Worm (Caenorhabditis elegans) whole organism, L1 larva: ENCODE results near the gene T04B2.3.
A peak's percentile ranks its signal among the peaks of the same experiment; 100 is the strongest.

ENCODE experiments used
- C04F5.9 ChIP-seq: sonication (generic microtip); optimal IDR thresholded peaks from 2 replicates; lab custom pipeline; 2016; ENCODE audit warnings: missing genetic modification characterization, missing compliant biosample characterization
- aha-1 ChIP-seq: fragments of 150-350 bp; optimal IDR thresholded peaks from 2 replicates; lab custom pipeline; 2014; ENCODE audit warnings: missing biosample characterization, missing genetic modification characterization
- ama-1 ChIP-seq: fragments of 150-350 bp; optimal IDR thresholded peaks from 2 replicates; lab custom pipeline; 2014
- blmp-1 ChIP-seq: fragments of 150-350 bp; optimal IDR thresholded peaks from 2 replicates; lab custom pipeline; 2014; ENCODE audit warnings: missing biosample characterization, missing genetic modification characterization
- dsc-1 ChIP-seq: sonication (generic microtip); optimal IDR thresholded peaks from 2 replicates; lab custom pipeline; 2016; ENCODE audit warnings: mild to moderate bottlenecking, missing genetic modification characterization, missing compliant biosample characterization
- egl-27 ChIP-seq, 2 experiments: fragments of 150-350 bp in 1 of 2; sonication (generic microtip); optimal IDR thresholded peaks; 3 replicates each; lab custom pipeline; 2017 to 2018; ENCODE audit warnings: missing biosample characterization in 2 of 2, missing genetic modification characterization in 2 of 2, missing genetic modification reagents in 2 of 2
- lin-15B ChIP-seq: fragments of 150-350 bp; sonication (generic microtip); optimal IDR thresholded peaks from 3 replicates; lab custom pipeline; 2014; ENCODE audit warnings: missing biosample characterization, missing genetic modification characterization
- lin-35 ChIP-seq, 2 experiments: fragments of 150-350 bp; optimal IDR thresholded peaks; 2 replicates each; lab custom pipeline; 2014; ENCODE audit warnings: missing biosample characterization in 2 of 2, missing genetic modification characterization in 2 of 2, missing genetic modification reagents in 2 of 2
- nhr-11 ChIP-seq: fragments of 150-350 bp; optimal IDR thresholded peaks from 2 replicates; lab custom pipeline; 2014; ENCODE audit warnings: missing biosample characterization, missing genetic modification characterization
- nhr-28 ChIP-seq: fragments of 150-350 bp; optimal IDR thresholded peaks from 2 replicates; lab custom pipeline; 2014; ENCODE audit warnings: missing biosample characterization, missing genetic modification characterization
- nhr-84 ChIP-seq: sonication (generic microtip); optimal IDR thresholded peaks from 2 replicates; lab custom pipeline; 2017; ENCODE audit warnings: missing biosample characterization, missing genetic modification characterization
- nhr-90 ChIP-seq: sonication (generic microtip); optimal IDR thresholded peaks from 2 replicates; lab custom pipeline; 2016; ENCODE audit warnings: mild to moderate bottlenecking, missing genetic modification characterization, missing compliant biosample characterization; ENCODE audit not compliant: poor library complexity
- pqm-1 ChIP-seq: sonication (generic microtip); optimal IDR thresholded peaks from 3 replicates; lab custom pipeline; 2017; ENCODE audit warnings: missing biosample characterization, missing genetic modification characterization
- rnt-1 ChIP-seq: sonication (generic microtip); optimal IDR thresholded peaks from 2 replicates; lab custom pipeline; 2016; ENCODE audit warnings: mild to moderate bottlenecking, missing genetic modification characterization, moderate library complexity, missing compliant biosample characterization
- unc-30 ChIP-seq: sonication (generic microtip); optimal IDR thresholded peaks from 2 replicates; lab custom pipeline; 2017; ENCODE audit warnings: missing biosample characterization, missing genetic modification characterization

The T04B2.3 gene

ce11 chrIV:10096881-10097280, 49.7 kb downstream of the T04B2.3 start, which contains the start of gene dis-3 (continued):
- no peak for TF ChIP-seq egl-27 (tag; optimal IDR thresholded peaks at IDR 0.05; lab: Kevin White, UChicago)
- no peak for TF ChIP-seq dsc-1 (tag; lab: Kevin White, UChicago)
- no peak for TF ChIP-seq nhr-11
- TF ChIP-seq unc-30 (tag; lab: Kevin White, UChicago), result no peak
- no peak for TF ChIP-seq pqm-1 (tag; lab: Kevin White, UChicago)
- TF ChIP-seq rnt-1 (tag; lab: Kevin White, UChicago), result peak; percentile 1
- peak; percentile 22 for TF ChIP-seq blmp-1 (tag; lab: Kevin White, UChicago)
- peak in 1 of 2 experiments; percentile 45 for TF ChIP-seq lin-35 (GFP tag; optimal IDR thresholded peaks at IDR 0.05; lab: Kevin White, UChicago)
- no peak for TF ChIP-seq ama-1
- TF ChIP-seq nhr-28, result no peak
- no peak for TF ChIP-seq aha-1 (tag; lab: Kevin White, UChicago)
- no peak for TF ChIP-seq nhr-84 (tag; lab: Kevin White, UChicago)
- no peak for TF ChIP-seq lin-15B (tag; lab: Kevin White, UChicago)
- no peak for TF ChIP-seq C04F5.9 (tag; lab: Kevin White, UChicago)
- no peak for TF ChIP-seq nhr-90 (tag; lab: Kevin White, UChicago)
